Fruit fly (Drosophila melanogaster): ENCODE data around the gene CG14200.

Gene CG14200

dm6 chrX:19510204-19510603 is 14.9 kb downstream of the CG14200 start:
- peak; percentile 96 for TF ChIP-seq p53 (GFP tag; optimal IDR thresholded peaks at IDR 0.05)
- TF ChIP-seq CG10431 (GFP tag; optimal IDR thresholded peaks at IDR 0.05) = peak; percentile 96
- peak; percentile 85 for TF ChIP-seq CG10321 (GFP tag; IDR thresholded peaks at IDR 0.05)
- no peak for TF ChIP-seq knrl (GFP tag; IDR thresholded peaks at IDR 0.05; ENCODE audit: partially characterized antibody)
- TF ChIP-seq cg (GFP tag; optimal IDR thresholded peaks at IDR 0.05) = peak; percentile 4

DNA sequence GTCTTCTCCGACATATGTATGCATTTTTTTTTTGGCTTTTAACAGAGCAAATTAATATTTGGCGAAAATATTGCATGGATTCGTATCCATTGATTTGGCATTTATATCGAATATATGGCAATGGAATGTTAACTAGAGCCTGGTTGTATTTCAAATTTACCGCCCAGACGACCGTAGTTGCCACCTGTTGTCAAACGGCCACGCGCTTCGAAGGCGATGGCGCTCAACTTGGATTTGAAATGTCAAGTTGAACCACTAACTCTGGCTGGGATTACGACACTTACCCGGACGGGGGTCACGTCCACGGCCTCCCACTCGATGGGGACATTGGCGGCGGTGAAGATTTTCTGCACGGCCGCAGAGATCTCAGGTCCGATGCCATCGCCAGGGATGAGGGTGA is 25.1 kb downstream of the CG14200 start:
- TF ChIP-seq salm (tag; optimal IDR thresholded peaks at IDR 0.05) (no peak), hbn (GFP tag; IDR thresholded peaks at IDR 0.05; ENCODE audit: partially characterized antibody) (peak; percentile 19; the same call in 1 of the 2 replicates), HLH3B (GFP tag; IDR thresholded peaks at IDR 0.05) (no peak), CG2116 (GFP tag; optimal IDR thresholded peaks at IDR 0.05) (peak; percentile 50), pzg (GFP tag; optimal IDR thresholded peaks at IDR 0.05) (peak; percentile 14), ham (GFP tag; IDR thresholded peaks at IDR 0.05) (no peak), CTCF (GFP tag; optimal IDR thresholded peaks at IDR 0.05) (peak; percentile 58), E2f2 (GFP tag; IDR thresholded peaks at IDR 0.05) (peak; percentile 88), Dref (GFP tag; IDR thresholded peaks at IDR 0.05) (0 out of 2 replicates have a peak, but pooled peaks have one; percentile 24), C15 (GFP tag; IDR thresholded peaks at IDR 0.05) (no peak), Dp (GFP tag; optimal IDR thresholded peaks at IDR 0.05) (peak; percentile 81)

DNA sequence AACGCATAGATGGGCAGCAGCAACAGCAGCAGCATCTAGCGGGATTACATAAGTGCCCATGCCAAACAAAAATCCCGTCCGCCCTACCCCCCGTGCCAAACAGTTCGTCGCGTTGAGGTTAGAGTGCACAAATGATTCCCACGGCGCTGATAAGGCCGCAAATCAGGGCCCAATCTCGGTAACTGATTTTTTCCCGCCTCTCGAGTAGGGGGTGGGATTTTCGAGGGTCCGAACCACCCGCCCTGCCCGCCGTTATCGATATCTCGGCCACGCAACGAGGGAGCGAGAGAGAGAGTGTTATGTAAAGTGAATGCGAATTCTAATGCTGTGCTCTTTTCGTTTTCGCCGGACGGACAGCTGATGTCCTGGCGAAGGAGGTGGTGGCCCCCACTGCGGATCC is 25.6 kb downstream of the CG14200 start:
- TF ChIP-seq crol (GFP tag; IDR thresholded peaks at IDR 0.05) (peak; percentile 78), pzg (GFP tag; optimal IDR thresholded peaks at IDR 0.05) (peak; percentile 16), C15 (GFP tag; IDR thresholded peaks at IDR 0.05) (no peak), grn (GFP tag; optimal IDR thresholded peaks at IDR 0.05) (peak; percentile 81), Med (GFP tag) (peak; percentile 42), CG5245 (GFP tag; optimal IDR thresholded peaks at IDR 0.05) (no peak), CG15479 (GFP tag; optimal IDR thresholded peaks at IDR 0.05) (peak; percentile 79), sens-2 (GFP tag; IDR thresholded peaks at IDR 0.05) (peak; percentile 62; the same call in 1 of the 2 replicates), GATAe (GFP tag; conservative IDR thresholded peaks at IDR 0.05) (0 out of 2 replicates have a peak, but pooled peaks have one; percentile 11), Scr (GFP tag; IDR thresholded peaks at IDR 0.05; ENCODE audit: partially characterized antibody) (0 out of 2 replicates have a peak, but pooled peaks have one; percentile 15), CG32532 (GFP tag; IDR thresholded peaks at IDR 0.05) (peak; percentile 32; the same call in 1 of the 2 replicates), Hr78 (GFP tag; optimal IDR thresholded peaks at IDR 0.05) (peak in 1 of 2 experiments; percentile 74), Dref (GFP tag; IDR thresholded peaks at IDR 0.05) (peak; percentile 55), tup (GFP tag; optimal IDR thresholded peaks at IDR 0.05) (no peak), CG1832 (GFP tag; optimal IDR thresholded peaks at IDR 0.05) (peak; percentile 51), bigmax (GFP tag; optimal IDR thresholded peaks at IDR 0.05) (peak; percentile 89), Pdp1 (GFP tag; optimal IDR thresholded peaks at IDR 0.05) (peak in 1 of 2 experiments; percentile 95), slp2 (GFP tag; optimal IDR thresholded peaks at IDR 0.05) (no peak), MESR4 (GFP tag; optimal IDR thresholded peaks at IDR 0.05) (peak; percentile 29)

DNA sequence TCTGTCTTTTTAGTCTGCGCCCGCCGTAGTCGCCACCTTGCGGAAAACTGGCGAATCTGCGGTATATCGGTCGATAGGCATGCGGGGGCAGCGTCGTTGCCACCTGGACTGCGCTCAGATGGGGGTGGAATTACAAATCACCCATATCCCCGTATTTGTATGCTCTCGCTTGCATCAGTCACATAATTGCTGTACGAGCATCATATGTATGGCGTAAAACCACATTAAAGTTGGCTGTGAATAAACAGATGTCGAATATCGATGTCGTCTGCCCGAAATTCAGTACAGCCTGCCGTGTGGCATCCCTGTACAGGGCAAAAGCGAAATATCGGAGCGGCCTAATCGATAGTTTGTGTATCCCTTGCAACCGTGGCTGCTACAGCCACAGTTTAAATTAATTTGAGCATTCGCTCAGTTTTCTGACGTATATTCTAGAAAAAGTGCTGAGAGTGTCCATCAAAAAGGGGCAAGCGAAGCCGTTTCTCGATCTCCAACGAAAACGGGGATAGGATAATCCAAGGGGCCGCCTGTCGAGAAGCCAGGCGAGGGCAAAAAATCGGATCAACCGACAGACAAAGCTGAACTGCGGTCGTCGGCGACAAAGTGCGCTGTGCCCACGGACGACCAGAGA is 26.6 kb downstream of the CG14200 start, which contains the start of the genes Idh3a and CoRest:
TSS of gene Idh3a (minus strand) at position 58 of the 631 bp plus-strand sequence.
TSS of gene CoRest (plus strand) at position 177 of the 631 bp plus-strand sequence.
- TF ChIP-seq CG42726 (GFP tag; IDR thresholded peaks at IDR 0.05; ENCODE audit: partially characterized antibody) = 0 out of 2 replicates have a peak, but pooled peaks have one; percentile 14
- TF ChIP-seq B-H1 (GFP tag; IDR thresholded peaks at IDR 0.05) = no peak
- no peak for TF ChIP-seq ro (GFP tag; IDR thresholded peaks at IDR 0.05)
- TF ChIP-seq insv (GFP tag; optimal IDR thresholded peaks at IDR 0.05) = no peak
- no peak for TF ChIP-seq unpg (GFP tag; optimal IDR thresholded peaks at IDR 0.05)
- no peak for TF ChIP-seq GATAe (GFP tag; conservative IDR thresholded peaks at IDR 0.05)
- no peak for TF ChIP-seq cas (GFP tag; IDR thresholded peaks at IDR 0.05)
- no peak for TF ChIP-seq wdn (GFP tag; IDR thresholded peaks at IDR 0.05)
- TF ChIP-seq CG32772 (GFP tag; IDR thresholded peaks at IDR 0.05) = no peak
- no peak for TF ChIP-seq pros (GFP tag; optimal IDR thresholded peaks at IDR 0.05)
- TF ChIP-seq ftz-f1 (GFP tag; optimal IDR thresholded peaks at IDR 0.05) = no peak
- TF ChIP-seq zf30C (GFP tag; optimal IDR thresholded peaks at IDR 0.05) = no peak
- 0 out of 4 replicates have a peak, but pooled peaks have one; percentile 48 for TF ChIP-seq chinmo (GFP tag; IDR thresholded peaks at IDR 0.05; ENCODE audit: partially characterized antibody)
- TF ChIP-seq Xbp1 (GFP tag; optimal IDR thresholded peaks at IDR 0.05) = peak; percentile 2
- no peak; the same call in 2 of the 3 replicates for TF ChIP-seq zen2 (GFP tag; IDR thresholded peaks at IDR 0.05; ENCODE audit: partially characterized antibody)
